Worm (Caenorhabditis elegans): ENCODE data around the gene R08E5.4.

R08E5.4 gene

ce11 chrV:3750328-3750727 lies 18.0 kb upstream of the R08E5.4 start:
- TF ChIP-seq egl-27 (tag; optimal IDR thresholded peaks at IDR 0.05) (no peak), fos-1 (tag; optimal IDR thresholded peaks at IDR 0.05) (no peak), nhr-12 (tag; optimal IDR thresholded peaks at IDR 0.05) (no peak), daf-12 (tag; optimal IDR thresholded peaks at IDR 0.05) (no peak), mml-1 (tag; optimal IDR thresholded peaks at IDR 0.05) (no peak), ZK546.5 (tag; optimal IDR thresholded peaks at IDR 0.05) (no peak), nhr-67 (tag; optimal IDR thresholded peaks at IDR 0.05) (no peak), unc-39 (tag; optimal IDR thresholded peaks at IDR 0.05) (no peak)

DNA sequence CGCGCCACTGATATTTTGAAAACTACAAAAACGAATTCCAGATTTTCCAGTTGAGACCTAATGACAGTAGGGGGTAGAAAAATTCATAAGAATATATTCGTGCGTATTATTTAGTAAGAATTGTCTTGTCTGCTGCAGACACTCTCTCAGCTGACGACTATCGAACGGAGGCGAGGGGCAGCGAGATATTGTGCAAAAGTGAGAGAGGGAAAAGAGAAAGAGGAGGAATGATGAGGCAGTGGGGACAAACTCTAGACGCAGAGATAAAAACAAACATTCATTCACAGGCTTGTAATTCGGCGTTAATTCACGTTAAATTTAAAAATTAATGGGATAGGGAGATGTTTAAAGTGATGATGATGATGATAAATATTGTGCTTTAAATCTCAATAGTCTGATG lies 11.5 kb upstream of the R08E5.4 start, which contains the start of gene gid-7:
gid-7 (minus strand) TSS at position 188 of the 400 bp plus-strand sequence.
- TF ChIP-seq nhr-12 (tag; optimal IDR thresholded peaks at IDR 0.05) (no peak), hmg-11 (tag; optimal IDR thresholded peaks at IDR 0.05) (peak; percentile 64), ztf-11 (tag; optimal IDR thresholded peaks at IDR 0.05) (no peak), mdl-1 (tag; optimal IDR thresholded peaks at IDR 0.05) (no peak), egl-5 (tag; optimal IDR thresholded peaks at IDR 0.05) (no peak), fos-1 (tag; optimal IDR thresholded peaks at IDR 0.05) (no peak), ztf-4 (tag; optimal IDR thresholded peaks at IDR 0.05) (no peak), tbx-2 (tag; optimal IDR thresholded peaks at IDR 0.05) (no peak), fkh-10 (GFP tag; optimal IDR thresholded peaks at IDR 0.05) (no peak), nhr-237 (tag; optimal IDR thresholded peaks at IDR 0.05) (no peak), nhr-25 (tag; optimal IDR thresholded peaks at IDR 0.05) (no peak), ZK546.5 (tag; optimal IDR thresholded peaks at IDR 0.05) (no peak), elt-1 (tag; optimal IDR thresholded peaks at IDR 0.05) (no peak), skn-1 (tag; optimal IDR thresholded peaks at IDR 0.05) (peak; percentile 7), nhr-11 (tag; optimal IDR thresholded peaks at IDR 0.05) (no peak), elt-3 (tag; optimal IDR thresholded peaks at IDR 0.05) (no peak), R02D3.7 (tag; optimal IDR thresholded peaks at IDR 0.05) (peak; percentile 68), sea-2 (GFP tag; optimal IDR thresholded peaks at IDR 0.05) (no peak), daf-12 (tag; optimal IDR thresholded peaks at IDR 0.05) (no peak), eor-1 (tag; optimal IDR thresholded peaks at IDR 0.05) (no peak), ceh-28 (tag; optimal IDR thresholded peaks at IDR 0.05) (peak; percentile 3), nhr-23 (tag; optimal IDR thresholded peaks at IDR 0.05) (no peak), egl-27 (tag; optimal IDR thresholded peaks at IDR 0.05) (no peak), nhr-43 (tag; optimal IDR thresholded peaks at IDR 0.05; ENCODE audit: poor library complexity, severe bottlenecking) (no peak), ceh-16 (tag; optimal IDR thresholded peaks at IDR 0.05) (no peak), nfya-1 (tag; optimal IDR thresholded peaks at IDR 0.05; ENCODE audit: insufficient read depth) (peak; percentile 57), nhr-28 (tag; optimal IDR thresholded peaks at IDR 0.05) (no peak), fkh-2 (tag; optimal IDR thresholded peaks at IDR 0.05) (no peak), lin-15B (tag; optimal IDR thresholded peaks at IDR 0.05) (no peak), zag-1 (tag; optimal IDR thresholded peaks at IDR 0.05) (no peak), pqm-1 (tag; optimal IDR thresholded peaks at IDR 0.05) (no peak), elt-2 (tag; optimal IDR thresholded peaks at IDR 0.05) (peak; percentile 26), jun-1 (tag; optimal IDR thresholded peaks at IDR 0.05) (no peak), unc-39 (tag; optimal IDR thresholded peaks at IDR 0.05) (no peak), snpc-4 (tag; optimal IDR thresholded peaks at IDR 0.05) (peak; percentile 71), unc-62 (GFP tag; optimal IDR thresholded peaks at IDR 0.05) (no peak), lsy-12 (tag; optimal IDR thresholded peaks at IDR 0.05) (no peak), nhr-77 (tag; optimal IDR thresholded peaks at IDR 0.05) (no peak), lin-39 (tag; optimal IDR thresholded peaks at IDR 0.05) (no peak), pha-4 (tag; optimal IDR thresholded peaks at IDR 0.05) (peak; percentile 50), mml-1 (tag; optimal IDR thresholded peaks at IDR 0.05) (no peak), ceh-9 (tag; optimal IDR thresholded peaks at IDR 0.05) (no peak), aly-2 (tag; optimal IDR thresholded peaks at IDR 0.05) (no peak), nhr-76 (tag; optimal IDR thresholded peaks at IDR 0.05) (no peak), ama-1 (optimal IDR thresholded peaks at IDR 0.05) (no peak), ceh-82 (tag; optimal IDR thresholded peaks at IDR 0.05) (no peak), nhr-67 (tag; optimal IDR thresholded peaks at IDR 0.05) (no peak)

Measured in whole organism, L3 larva.